Fruit fly (Drosophila melanogaster) whole organism, prepupa: ENCODE results near the gene tna.
A peak's percentile ranks its signal among the peaks of the same experiment; 100 is the strongest.

Source experiments
- Blimp-1 ChIP-seq: fragments of 200-800 bp; sonication (Bioruptor generic); optimal IDR thresholded peaks from 3 replicates; lab custom pipeline; 2017; ENCODE audit warnings: missing biosample characterization, missing genetic modification characterization, mild to moderate bottlenecking, moderate library complexity, missing genetic modification reagents
- CG10669 ChIP-seq: fragments of 200-800 bp; sonication (Bioruptor generic); optimal IDR thresholded peaks from 3 replicates; lab custom pipeline; 2018; ENCODE audit warnings: missing biosample characterization, mild to moderate bottlenecking, missing genetic modification characterization, moderate library complexity
- CG11762 ChIP-seq: fragments of 200-800 bp; sonication (Bioruptor generic); optimal IDR thresholded peaks from 3 replicates; lab custom pipeline; 2016; ENCODE audit warnings: missing biosample characterization, missing genetic modification characterization; ENCODE audit not compliant: insufficient read depth
- CG15336 ChIP-seq: fragments of 200-800 bp; sonication (Bioruptor generic); IDR thresholded peaks from 2 replicates; pipeline ENCODE4 v1.3.6; 2022; ENCODE audit warnings: missing biosample characterization, missing genetic modification characterization
- CG1621 ChIP-seq: fragments of 200-800 bp; sonication (Bioruptor generic); optimal IDR thresholded peaks from 3 replicates; lab custom pipeline; 2018; ENCODE audit warnings: missing biosample characterization, mild to moderate bottlenecking, missing genetic modification characterization
- CG16779 ChIP-seq: fragments of 200-800 bp; sonication (Bioruptor generic); optimal IDR thresholded peaks from 3 replicates; lab custom pipeline; 2017; ENCODE audit warnings: missing biosample characterization, mild to moderate bottlenecking, missing genetic modification characterization
- CG3032 ChIP-seq: fragments of 200-800 bp; optimal IDR thresholded peaks from 2 replicates; lab custom pipeline; 2019; ENCODE audit warnings: missing biosample characterization, mild to moderate bottlenecking, missing genetic modification characterization, moderate library complexity
- CG31627 ChIP-seq: fragments of 200-800 bp; sonication (Bioruptor generic); optimal IDR thresholded peaks from 3 replicates; lab custom pipeline; 2016; ENCODE audit warnings: missing biosample characterization, missing genetic modification characterization
- CG32006 ChIP-seq: fragments of 200-800 bp; sonication (Bioruptor generic); optimal IDR thresholded peaks from 3 replicates; lab custom pipeline; 2017; ENCODE audit warnings: missing biosample characterization, mild to moderate bottlenecking, missing genetic modification characterization
- CG34406 ChIP-seq: fragments of 200-800 bp; sonication (Bioruptor generic); optimal IDR thresholded peaks from 3 replicates; lab custom pipeline; 2016; ENCODE audit warnings: missing biosample characterization, missing genetic modification characterization
- CG4318 ChIP-seq: fragments of 200-800 bp; sonication (Bioruptor generic); optimal IDR thresholded peaks from 3 replicates; lab custom pipeline; 2017; ENCODE audit warnings: missing biosample characterization, mild to moderate bottlenecking, missing genetic modification characterization
- CG6276 ChIP-seq: fragments of 200-800 bp; sonication (Bioruptor generic); optimal IDR thresholded peaks from 2 replicates; lab custom pipeline; 2017; ENCODE audit warnings: missing biosample characterization, mild to moderate bottlenecking, missing genetic modification characterization
- CG6792 ChIP-seq: fragments of 200-800 bp; sonication (Bioruptor generic); optimal IDR thresholded peaks from 3 replicates; lab custom pipeline; 2016; ENCODE audit warnings: missing biosample characterization, missing genetic modification characterization
- CG6808 ChIP-seq: fragments of 200-800 bp; sonication (Bioruptor generic); optimal IDR thresholded peaks from 3 replicates; lab custom pipeline; 2017; ENCODE audit warnings: missing biosample characterization, missing genetic modification characterization, mild to moderate bottlenecking, moderate library complexity, missing genetic modification reagents
- CG8119 ChIP-seq: fragments of 200-800 bp; sonication (Bioruptor generic); IDR thresholded peaks from 3 replicates; pipeline ENCODE4 v1.3.6; 2022; ENCODE audit warnings: missing biosample characterization, missing genetic modification characterization
- CG8319 ChIP-seq: fragments of 200-800 bp; sonication (Bioruptor generic); optimal IDR thresholded peaks from 3 replicates; lab custom pipeline; 2016; ENCODE audit warnings: missing biosample characterization, missing genetic modification characterization
- CG8632 ChIP-seq: fragments of 200-800 bp; sonication (Bioruptor generic); optimal IDR thresholded peaks from 3 replicates; lab custom pipeline; 2016; ENCODE audit warnings: missing biosample characterization, missing genetic modification characterization
- CG9139 ChIP-seq: fragments of 200-800 bp; sonication (Bioruptor generic); optimal IDR thresholded peaks from 3 replicates; lab custom pipeline; 2017; ENCODE audit warnings: missing biosample characterization, mild to moderate bottlenecking, missing genetic modification characterization
- Ets21C ChIP-seq: fragments of 200-800 bp; sonication (Bioruptor generic); optimal IDR thresholded peaks from 3 replicates; lab custom pipeline; 2016; ENCODE audit warnings: missing biosample characterization, missing genetic modification characterization
- Gug ChIP-seq: fragments of 200-800 bp; sonication (Bioruptor generic); IDR thresholded peaks from 2 replicates; pipeline ENCODE4 v1.3.6; 2022; ENCODE audit warnings: missing biosample characterization, missing genetic modification characterization
- Hr4 ChIP-seq: fragments of 200-800 bp; sonication (Bioruptor generic); optimal IDR thresholded peaks from 3 replicates; lab custom pipeline; 2016; ENCODE audit warnings: missing biosample characterization, missing genetic modification characterization
- Lpt ChIP-seq: fragments of 200-800 bp; sonication (Bioruptor generic); optimal IDR thresholded peaks from 3 replicates; lab custom pipeline; 2016; ENCODE audit warnings: missing biosample characterization, missing genetic modification characterization
- Met ChIP-seq: fragments of 200-800 bp; sonication (Bioruptor generic); optimal IDR thresholded peaks from 3 replicates; lab custom pipeline; 2016; ENCODE audit warnings: missing biosample characterization, missing genetic modification characterization
- Smox ChIP-seq: fragments of 200-800 bp; sonication (Bioruptor generic); optimal IDR thresholded peaks from 3 replicates; lab custom pipeline; 2016; ENCODE audit warnings: missing biosample characterization, missing genetic modification characterization
- Sox102F ChIP-seq: fragments of 200-800 bp; sonication (Bioruptor generic); optimal IDR thresholded peaks from 2 replicates; lab custom pipeline; 2016; ENCODE audit warnings: missing biosample characterization, mild to moderate bottlenecking, missing genetic modification characterization
- Sox14 ChIP-seq: fragments of 200-800 bp; sonication (Bioruptor generic); optimal IDR thresholded peaks from 3 replicates; lab custom pipeline; 2016; ENCODE audit warnings: missing biosample characterization, missing genetic modification characterization
- acj6 ChIP-seq: fragments of 200-800 bp; sonication (Bioruptor generic); optimal IDR thresholded peaks from 3 replicates; lab custom pipeline; 2016; ENCODE audit warnings: missing biosample characterization, missing genetic modification characterization
- cyc ChIP-seq: fragments of 200-800 bp; sonication (Bioruptor generic); optimal IDR thresholded peaks from 3 replicates; lab custom pipeline; 2016; ENCODE audit warnings: missing biosample characterization, missing genetic modification characterization
- dac ChIP-seq: fragments of 200-800 bp; sonication (Bioruptor generic); optimal IDR thresholded peaks from 2 replicates; lab custom pipeline; 2017; ENCODE audit warnings: missing biosample characterization, mild to moderate bottlenecking, missing genetic modification characterization
- eg ChIP-seq: fragments of 200-800 bp; sonication (Bioruptor generic); IDR thresholded peaks from 3 replicates; pipeline ENCODE4 v1.3.6; 2022; ENCODE audit warnings: missing biosample characterization, missing genetic modification characterization
- fkh ChIP-seq: fragments of 200-800 bp; sonication (Bioruptor generic); optimal IDR thresholded peaks from 3 replicates; lab custom pipeline; 2017; ENCODE audit warnings: missing biosample characterization, mild to moderate bottlenecking, missing genetic modification characterization, moderate library complexity
- net ChIP-seq: fragments of 200-800 bp; sonication (Bioruptor generic); optimal IDR thresholded peaks from 3 replicates; lab custom pipeline; 2016; ENCODE audit warnings: missing biosample characterization, missing genetic modification characterization
- pdm3 ChIP-seq: fragments of 200-800 bp; sonication (Bioruptor generic); optimal IDR thresholded peaks from 3 replicates; lab custom pipeline; 2016; ENCODE audit warnings: missing biosample characterization, missing genetic modification characterization
- ss ChIP-seq, 2 experiments: fragments of 200-800 bp; sonication (Bioruptor generic); optimal IDR thresholded peaks; 2 replicates in 1 of 2; 3 replicates in 1 of 2; lab custom pipeline; 2017 to 2018; ENCODE audit warnings: mild to moderate bottlenecking in 2 of 2, missing biosample characterization in 2 of 2, missing genetic modification characterization in 2 of 2, moderate library complexity in 1 of 2

The tna gene

dm6 chr3L:10876036-10876435 is 40.7 kb downstream of the tna start:
- TF ChIP-seq eg (GFP tag; lab: Robert Waterston, UW) (no peak), CG34406 (GFP tag; lab: Kevin White, UChicago) (no peak), net (GFP tag; lab: Kevin White, UChicago) (no peak), CG6276 (GFP tag; lab: Kevin White, UChicago) (no peak), acj6 (no peak), CG31627 (GFP tag; lab: Kevin White, UChicago) (no peak)

- TF ChIP-seq Blimp-1 (GFP tag; lab: Kevin White, UChicago) (peak; percentile 79), Sox14 (peak; percentile 11), CG8632 (GFP tag; lab: Kevin White, UChicago) (no peak), CG6792 (GFP tag; lab: Kevin White, UChicago) (no peak)
Observed at dm6 chr3L:10878842-10879241, 43.5 kb downstream of the tna start, which contains the start of the genes CG6418 and Blos4. TSS of gene CG6418 (minus strand) at chr3L:10879037. TSS of gene Blos4 (plus strand) at chr3L:10879085.

- TF ChIP-seq fkh (peak; percentile 65), acj6 (no peak), Gug (no peak), CG8119 (GFP tag; lab: Robert Waterston, UW) (no peak), cyc (GFP tag; lab: Kevin White, UChicago) (no peak)
Observed at dm6 chr3L:10882336-10883040, 47.2 kb downstream of the tna start, which contains the start of the genes CG6409 and galla-2. TSS of gene CG6409 (minus strand) at chr3L:10882386. TSS of gene galla-2 (plus strand) at chr3L:10882890.

- no peak for TF ChIP-seq Lpt (GFP tag; lab: Kevin White, UChicago)
- no peak for TF ChIP-seq CG32006 (GFP tag; lab: Kevin White, UChicago)
- TF ChIP-seq CG11762 = no peak
- no peak for TF ChIP-seq CG16779 (tag; lab: Kevin White, UChicago)
- no peak for TF ChIP-seq pdm3 (GFP tag; lab: Kevin White, UChicago)
- TF ChIP-seq Met (GFP tag; lab: Kevin White, UChicago) = no peak
- TF ChIP-seq CG6808 = no peak
- no peak for TF ChIP-seq Sox14
- no peak for TF ChIP-seq Sox102F (GFP tag; lab: Kevin White, UChicago)
- TF ChIP-seq cyc (GFP tag; lab: Kevin White, UChicago) = no peak
- TF ChIP-seq CG15336 = no peak
- no peak for TF ChIP-seq dac (GFP tag; lab: Kevin White, UChicago)
- no peak for TF ChIP-seq ss (GFP tag; optimal IDR thresholded peaks at IDR 0.05; lab: Kevin White, UChicago)
- TF ChIP-seq CG8319 (GFP tag; lab: Kevin White, UChicago) = no peak
- TF ChIP-seq Hr4 (GFP tag; lab: Kevin White, UChicago) = no peak
- no peak for TF ChIP-seq Smox (GFP tag; lab: Kevin White, UChicago)
- TF ChIP-seq CG10669 (GFP tag; lab: Kevin White, UChicago) = no peak
- TF ChIP-seq CG1621 (tag; lab: Kevin White, UChicago) = no peak
- TF ChIP-seq CG4318 = no peak
Observed at dm6 chr3L:10885711-10886272, 50.5 kb downstream of the tna start.

dm6 chr3L:10886371-10886770 is 51.0 kb downstream of the tna start, which contains the start of gene OXA1L:
TSS of gene OXA1L (minus strand) at chr3L:10886471.
- TF ChIP-seq Hr4 (GFP tag; lab: Kevin White, UChicago) = no peak
- TF ChIP-seq Smox (GFP tag; lab: Kevin White, UChicago) = no peak
- TF ChIP-seq Ets21C (GFP tag; lab: Kevin White, UChicago) = no peak
- no peak for TF ChIP-seq CG16779 (tag; lab: Kevin White, UChicago)
- TF ChIP-seq eg (GFP tag; lab: Robert Waterston, UW) = no peak
- TF ChIP-seq fkh = no peak
- TF ChIP-seq CG11762 = no peak
- TF ChIP-seq acj6 = no peak
- TF ChIP-seq CG6276 (GFP tag; lab: Kevin White, UChicago) = no peak
- no peak for TF ChIP-seq CG15336
- no peak for TF ChIP-seq CG9139 (GFP tag; lab: Kevin White, UChicago)
- no peak for TF ChIP-seq CG3032 (tag; lab: Kevin White, UChicago)
